Fruit fly (Drosophila melanogaster) whole organism, larva: Measurements from ENCODE around the gene hyx.

Experiments used
- noc ChIP-seq: fragments of 200-800 bp; sonication (Bioruptor generic); optimal IDR thresholded peaks from 3 replicates; lab custom pipeline; 2019; ENCODE audit warnings: missing biosample characterization, mild to moderate bottlenecking, missing genetic modification characterization, moderate library complexity

Gene hyx

dm6 chr3R:9038652-9039051 lies at the start of gene hyx:
TSS of gene hyx (plus strand) at chr3R:9038760.
- TF ChIP-seq noc (tag; lab: Kevin White, UChicago): no peak

dm6 chr3R:8992928-8993579 lies 45.5 kb upstream of the hyx start, which contains the start of gene CG11975:
TSS of gene CG11975 (plus strand) at chr3R:8993253.
- peak; percentile 73 for TF ChIP-seq noc (tag; lab: Kevin White, UChicago)

dm6 chr3R:8997397-8997796 lies 41.2 kb upstream of the hyx start, which contains the start of gene CG11977:
TSS of gene CG11977 (plus strand) at chr3R:8997697.
- TF ChIP-seq noc (tag; lab: Kevin White, UChicago): no peak

dm6 chr3R:8998243-8998642 lies 40.3 kb upstream of the hyx start:
- no peak for TF ChIP-seq noc (tag; lab: Kevin White, UChicago)

- TF ChIP-seq noc (tag; lab: Kevin White, UChicago): no peak
These were observed 36.8 kb upstream of the hyx start for dm6 chr3R:9001720-9002240.

- TF ChIP-seq noc (tag; lab: Kevin White, UChicago): no peak
These were observed 36.0 kb upstream of the hyx start for dm6 chr3R:9002542-9002941.

dm6 chr3R:9003600-9004223 lies 34.8 kb upstream of the hyx start, which contains the start of the genes CG31100 and CG11980:
TSS of gene CG31100 (minus strand) at chr3R:9003650.
TSS of gene CG11980 (plus strand) at chr3R:9004017.
- TF ChIP-seq noc (tag; lab: Kevin White, UChicago): no peak

dm6 chr3R:9006129-9006528 lies 32.4 kb upstream of the hyx start, which contains the start of the genes Prosbeta3 and Iru:
TSS of gene Prosbeta3 (minus strand) at chr3R:9006226.
TSS of gene Iru (plus strand) at chr3R:9006456.
- TF ChIP-seq noc (tag; lab: Kevin White, UChicago): no peak

- TF ChIP-seq noc (tag; lab: Kevin White, UChicago): no peak
These were observed 31.3 kb upstream of the hyx start for dm6 chr3R:9007258-9007657.

- TF ChIP-seq noc (tag; lab: Kevin White, UChicago): no peak
These were observed 30.4 kb upstream of the hyx start, which contains the start of gene CG11983 for dm6 chr3R:9008202-9008601. TSS of gene CG11983 (plus strand) at chr3R:9008321.

- no peak for TF ChIP-seq noc (tag; lab: Kevin White, UChicago)
These were observed 27.9 kb upstream of the hyx start for dm6 chr3R:9010695-9011094.

- no peak for TF ChIP-seq noc (tag; lab: Kevin White, UChicago)
These were observed 26.9 kb upstream of the hyx start for dm6 chr3R:9011708-9012107.

- peak; percentile 75 for TF ChIP-seq noc (tag; lab: Kevin White, UChicago)
These were observed 24.7 kb upstream of the hyx start for dm6 chr3R:9013765-9014380.

dm6 chr3R:9014859-9015466 lies 23.6 kb upstream of the hyx start, which contains the start of the genes Kcmf1, Sf3b5 and CG11986:
TSS of gene Kcmf1 (minus strand) at chr3R:9014909.
TSS of gene Sf3b5 (minus strand) at chr3R:9015341.
TSS of gene CG11986 (plus strand) at chr3R:9015446.
- no peak for TF ChIP-seq noc (tag; lab: Kevin White, UChicago)

dm6 chr3R:9016869-9017268 lies 21.7 kb upstream of the hyx start:
- no peak for TF ChIP-seq noc (tag; lab: Kevin White, UChicago)
